Fruit fly (Drosophila melanogaster): Measurements from ENCODE around the gene CG42724.

CG42724 gene

dm6 chr3R:6416242-6416641, 48.2 kb upstream of the CG42724 start (continued):
- TF ChIP-seq crp (GFP tag; optimal IDR thresholded peaks at IDR 0.05) (peak in 1 of 2 experiments; percentile 24), dimm (GFP tag; IDR thresholded peaks at IDR 0.05) (peak; percentile 55; the same call in 1 of the 2 replicates), CG33557 (GFP tag; optimal IDR thresholded peaks at IDR 0.05) (no peak), Ada2b (GFP tag; IDR thresholded peaks at IDR 0.05) (peak; percentile 77), CG3838 (GFP tag; optimal IDR thresholded peaks at IDR 0.05) (peak; percentile 26), nom (GFP tag; optimal IDR thresholded peaks at IDR 0.05) (no peak), CG3407 (GFP tag; optimal IDR thresholded peaks at IDR 0.05) (peak; percentile 35), ase (GFP tag; IDR thresholded peaks at IDR 0.05) (peak; percentile 79; the same call in 2 of the 3 replicates), stwl (tag; optimal IDR thresholded peaks at IDR 0.05) (no peak), HLH3B (GFP tag; IDR thresholded peaks at IDR 0.05) (peak; percentile 85), tin (GFP tag; optimal IDR thresholded peaks at IDR 0.05) (peak; percentile 64), CG6272 (GFP tag; IDR thresholded peaks at IDR 0.05) (0 out of 2 replicates have a peak, but pooled peaks have one; percentile 37), Pdp1 (GFP tag; optimal IDR thresholded peaks at IDR 0.05) (peak; percentile 64 to 72), CG14860 (GFP tag; IDR thresholded peaks at IDR 0.05; ENCODE audit: partially characterized antibody) (no peak), CG17361 (GFP tag; IDR thresholded peaks at IDR 0.05) (peak; percentile 62; the same call in 2 of the 3 replicates), Rfx (GFP tag; IDR thresholded peaks at IDR 0.05) (peak; percentile 88), pzg (GFP tag; optimal IDR thresholded peaks at IDR 0.05) (peak; percentile 12), CG11456 (GFP tag; IDR thresholded peaks at IDR 0.05) (peak; percentile 84), zfh1 (GFP tag; IDR thresholded peaks at IDR 0.05) (peak; percentile 81), CG7357 (GFP tag; IDR thresholded peaks at IDR 0.05) (peak; percentile 79), GATAe (GFP tag; conservative IDR thresholded peaks at IDR 0.05) (0 out of 2 replicates have a peak, but pooled peaks have one; percentile 27), gfzf (GFP tag; optimal IDR thresholded peaks at IDR 0.05) (no peak), pros (GFP tag; optimal IDR thresholded peaks at IDR 0.05) (no peak), CG10267 (tag; optimal IDR thresholded peaks at IDR 0.05) (peak; percentile 48), odd (GFP tag; optimal IDR thresholded peaks at IDR 0.05) (peak; percentile 34), Camta (GFP tag; optimal IDR thresholded peaks at IDR 0.05) (peak; percentile 48), slou (GFP tag; optimal IDR thresholded peaks at IDR 0.05) (peak; percentile 46), Dip3 (GFP tag; optimal IDR thresholded peaks at IDR 0.05) (peak; percentile 73), CG14965 (GFP tag; optimal IDR thresholded peaks at IDR 0.05; ENCODE audit: borderline replicate concordance) (no peak), jigr1 (GFP tag; IDR thresholded peaks at IDR 0.05) (0 out of 3 replicates have a peak, but pooled peaks have one; percentile 19), CG7372 (GFP tag; IDR thresholded peaks at IDR 0.05) (peak; percentile 69), CG12236 (GFP tag; optimal IDR thresholded peaks at IDR 0.05) (peak; percentile 17), Meics (GFP tag; optimal IDR thresholded peaks at IDR 0.05) (peak; percentile 89), CkIIα-i1 (GFP tag; IDR thresholded peaks at IDR 0.05) (no peak), Atf6 (GFP tag; IDR thresholded peaks at IDR 0.05) (peak; percentile 83), NK7.1 (GFP tag; optimal IDR thresholded peaks at IDR 0.05) (peak; percentile 76), gcm (GFP tag; optimal IDR thresholded peaks at IDR 0.05) (peak; percentile 48), CG11247 (GFP tag; IDR thresholded peaks at IDR 0.05) (peak; percentile 63; the same call in 1 of the 2 replicates), hkb (optimal IDR thresholded peaks at IDR 0.05) (no peak), hkb (GFP tag; IDR thresholded peaks at IDR 0.05) (peak; percentile 84), Vsx1 (GFP tag; optimal IDR thresholded peaks at IDR 0.05) (no peak), Dfd (GFP tag; optimal IDR thresholded peaks at IDR 0.05) (no peak), CG12155 (GFP tag; optimal IDR thresholded peaks at IDR 0.05) (peak; percentile 66), CG11398 (GFP tag; optimal IDR thresholded peaks at IDR 0.05) (peak; percentile 50), dysf (GFP tag; IDR thresholded peaks at IDR 0.05) (peak; percentile 85), pnt (GFP tag; optimal IDR thresholded peaks at IDR 0.05) (peak; percentile 70), Gug (GFP tag; IDR thresholded peaks at IDR 0.05) (peak; percentile 72; the same call in 3 of the 4 replicates), CG33213 (GFP tag; optimal IDR thresholded peaks at IDR 0.05) (peak; percentile 45), dm (GFP tag; optimal IDR thresholded peaks at IDR 0.05) (peak; percentile 17), Trl (optimal IDR thresholded peaks at IDR 0.05) (no peak), Trl (GFP tag; optimal IDR thresholded peaks at IDR 0.05) (peak; percentile 73)
